Worm (Caenorhabditis elegans): Measurements from ENCODE around the gene T24D8.6.

DNA sequence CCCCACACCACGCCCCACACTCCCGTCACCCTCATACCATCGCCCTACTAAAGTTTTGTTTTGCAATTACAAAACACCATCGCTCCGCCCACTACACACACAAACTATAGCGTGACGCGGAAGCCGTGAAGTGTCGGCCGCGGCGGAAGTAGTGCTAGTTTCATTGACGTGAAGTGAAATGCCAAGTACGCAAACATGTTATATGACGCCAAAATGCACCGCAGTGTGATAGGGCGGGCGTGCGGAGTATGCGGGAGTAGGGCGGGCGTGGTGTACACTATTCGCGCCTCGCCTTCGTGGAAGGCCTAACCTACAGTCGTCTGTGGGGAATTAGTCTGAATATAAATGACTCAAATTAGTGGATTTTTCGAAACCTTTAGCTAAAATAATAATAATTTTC lies 2.9 kb downstream of the T24D8.6 start:
- TF ChIP-seq T22C8.4 (GFP tag; IDR thresholded peaks at IDR 0.05): no peak
- 0 out of 2 replicates have a peak, but pooled peaks have one; percentile 15 for TF ChIP-seq flt-1 (GFP tag; IDR thresholded peaks at IDR 0.05)
- TF ChIP-seq cog-1 (tag; optimal IDR thresholded peaks at IDR 0.05): no peak
- no peak for TF ChIP-seq ztf-29 (GFP tag; IDR thresholded peaks at IDR 0.05)
- TF ChIP-seq tab-1 (GFP tag; IDR thresholded peaks at IDR 0.05): no peak
